Worm (Caenorhabditis elegans): ENCODE results near the gene nhr-61.
A peak's percentile ranks its signal among the peaks of the same experiment; 100 is the strongest.

nhr-61 gene

DNA sequence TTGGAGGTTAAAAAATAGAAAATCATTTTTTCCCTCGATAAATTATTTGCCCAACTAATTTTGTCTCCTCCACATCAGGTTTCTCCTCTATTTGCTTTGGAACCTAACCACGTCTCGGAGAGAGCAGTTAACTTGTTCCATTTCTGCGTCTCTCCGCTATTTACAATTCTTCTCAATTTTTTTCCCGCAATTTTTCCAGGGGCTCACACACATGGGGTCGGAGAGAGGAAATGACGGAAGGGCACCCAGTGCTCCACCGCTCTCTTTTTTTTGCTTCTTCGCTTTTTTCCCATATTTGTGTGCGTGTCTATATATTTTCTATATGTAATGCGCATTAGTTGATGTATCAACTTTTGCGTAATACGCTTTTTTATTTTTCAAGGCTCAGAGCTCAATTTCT is 7.7 kb downstream of the nhr-61 start:
- no peak for TF ChIP-seq ztf-28 (GFP tag; IDR thresholded peaks at IDR 0.05)
- no peak for TF ChIP-seq cebp-1 (GFP tag; IDR thresholded peaks at IDR 0.05)
- TF ChIP-seq cebp-1 (tag; optimal IDR thresholded peaks at IDR 0.05), result peak; percentile 18
- no peak for TF ChIP-seq snpc-4 (GFP tag; optimal IDR thresholded peaks at IDR 0.05)
- peak in 1 of 4 experiments; percentile 17 for TF ChIP-seq snpc-4 (tag; optimal IDR thresholded peaks at IDR 0.05)

DNA sequence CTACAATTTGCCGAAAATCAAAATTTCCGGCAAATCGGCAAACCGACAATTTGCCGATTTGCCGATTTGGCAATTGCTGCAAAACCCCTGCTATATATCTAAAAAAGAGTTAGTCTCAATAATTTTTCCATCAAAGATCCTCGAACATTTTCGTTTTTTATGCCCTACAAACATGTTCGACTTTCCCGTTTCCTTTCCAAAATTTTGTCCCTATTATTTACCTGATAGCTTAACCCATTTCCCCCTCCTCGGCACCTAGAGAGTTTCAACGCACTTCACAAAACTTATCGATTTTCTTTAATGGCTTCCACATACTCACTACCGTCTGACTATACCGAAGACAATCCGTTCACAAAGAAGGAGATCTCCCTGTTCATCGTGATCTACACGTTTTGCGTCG is 9.7 kb downstream of the nhr-61 start, which contains the start of gene W01D2.6:
TSS of gene W01D2.6 (plus strand) at position 301 of the 400 bp plus-strand sequence.
- TF ChIP-seq nhr-90 (tag; optimal IDR thresholded peaks at IDR 0.05), result no peak
- TF ChIP-seq Y53G8AR.9 (GFP tag; conservative IDR thresholded peaks at IDR 0.05), result no peak
- no peak for TF ChIP-seq F49E8.2 (tag; optimal IDR thresholded peaks at IDR 0.05; ENCODE audit: insufficient read depth)
- TF ChIP-seq F39B2.1 (GFP tag; IDR thresholded peaks at IDR 0.05), result no peak
- no peak for TF ChIP-seq hsf-1 (GFP tag; IDR thresholded peaks at IDR 0.05)
- no peak for TF ChIP-seq athp-1 (tag; optimal IDR thresholded peaks at IDR 0.05)
- no peak for TF ChIP-seq ceh-58 (GFP tag; IDR thresholded peaks at IDR 0.05)
- TF ChIP-seq madf-10 (tag; optimal IDR thresholded peaks at IDR 0.05), result no peak
- TF ChIP-seq sptf-2 (GFP tag; optimal IDR thresholded peaks at IDR 0.05), result no peak
- no peak for TF ChIP-seq somi-1 (GFP tag; optimal IDR thresholded peaks at IDR 0.05)
- no peak for TF ChIP-seq Y53F4B.3 (GFP tag; IDR thresholded peaks at IDR 0.05)
- TF ChIP-seq lin-26 (GFP tag; IDR thresholded peaks at IDR 0.05), result no peak
- TF ChIP-seq ceh-27 (GFP tag; optimal IDR thresholded peaks at IDR 0.05), result no peak
- no peak for TF ChIP-seq T26A5.8 (tag; optimal IDR thresholded peaks at IDR 0.05)
- no peak for TF ChIP-seq ztf-28 (GFP tag; IDR thresholded peaks at IDR 0.05)
- no peak for TF ChIP-seq pha-4 (tag; optimal IDR thresholded peaks at IDR 0.05)

DNA sequence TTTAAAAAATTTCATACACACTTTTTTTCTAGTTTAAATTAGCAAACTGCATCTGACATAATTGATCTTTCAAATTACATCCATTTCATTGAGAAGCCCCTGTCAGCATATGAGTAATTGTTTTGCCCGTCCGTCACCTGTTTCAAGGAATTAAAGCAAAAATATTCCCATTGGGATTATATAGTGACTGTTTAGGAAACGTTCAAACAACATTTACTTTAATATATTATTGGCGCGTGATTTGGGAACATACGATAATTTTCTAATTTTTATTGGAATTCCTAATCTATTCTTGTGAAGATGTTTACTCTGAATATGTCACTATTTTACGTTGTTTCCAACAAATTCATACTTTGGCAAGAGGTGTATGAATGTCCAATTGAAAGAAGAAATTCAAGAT is 12.7 kb downstream of the nhr-61 start, which contains the start of gene srt-11:
TSS of gene srt-11 (plus strand) at position 301 of the 400 bp plus-strand sequence.
- TF ChIP-seq tlf-1 (GFP tag; optimal IDR thresholded peaks at IDR 0.05), result no peak
- no peak for TF ChIP-seq madf-10 (tag; optimal IDR thresholded peaks at IDR 0.05)
- TF ChIP-seq F57C9.4 (tag; optimal IDR thresholded peaks at IDR 0.05), result no peak
- no peak for TF ChIP-seq rpc-1 (optimal IDR thresholded peaks at IDR 0.05)
- TF ChIP-seq rpc-1 (tag; optimal IDR thresholded peaks at IDR 0.05), result no peak
- TF ChIP-seq T07F8.4 (tag; optimal IDR thresholded peaks at IDR 0.05), result no peak

DNA sequence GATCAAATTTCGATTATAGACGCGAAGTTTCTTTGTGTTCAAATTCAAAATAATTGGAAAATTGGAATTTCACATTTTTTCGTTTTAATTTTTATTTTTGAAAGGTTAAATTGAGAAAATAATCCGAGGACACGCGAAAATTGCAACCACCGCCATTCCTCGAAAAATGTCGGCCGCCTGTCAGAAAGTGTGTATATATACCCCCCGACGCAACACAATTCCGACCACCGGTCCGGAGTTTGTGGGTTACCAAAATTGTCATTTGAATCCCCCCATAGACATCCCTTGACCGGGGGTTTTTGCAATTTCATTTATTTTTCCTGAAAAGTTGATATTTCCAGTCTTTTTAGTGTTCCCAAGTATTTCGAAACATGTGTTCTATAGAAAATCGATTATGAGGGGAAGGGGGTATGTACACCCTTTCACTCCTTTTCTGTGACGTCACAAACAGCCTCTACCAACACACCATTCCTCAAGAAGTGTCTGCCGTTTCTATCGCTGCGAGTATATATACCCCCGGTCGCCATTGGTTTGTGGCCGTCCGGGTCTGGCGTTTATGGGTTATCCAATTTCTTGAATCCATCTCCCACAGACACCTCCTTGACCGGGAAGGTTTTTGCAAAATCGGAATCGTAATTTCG is 14.0 kb downstream of the nhr-61 start, which contains the start of gene W01D2.3:
TSS of gene W01D2.3 (minus strand) at position 51 of the 641 bp plus-strand sequence.
- TF ChIP-seq lir-1 (GFP tag; conservative IDR thresholded peaks at IDR 0.05) (no peak), atf-7 (tag; optimal IDR thresholded peaks at IDR 0.05) (peak; percentile 80), K12H6.12 (tag; optimal IDR thresholded peaks at IDR 0.05) (peak; percentile 59), nhr-27 (tag; optimal IDR thresholded peaks at IDR 0.05) (no peak), repo-1 (tag; optimal IDR thresholded peaks at IDR 0.05) (peak; percentile 84), ztf-25 (GFP tag; IDR thresholded peaks at IDR 0.05) (0 out of 2 replicates have a peak, but pooled peaks have one; percentile 4), efl-1 (GFP tag; optimal IDR thresholded peaks at IDR 0.05) (no peak), ets-4 (GFP tag; optimal IDR thresholded peaks at IDR 0.05) (no peak), F23B12.7 (tag; optimal IDR thresholded peaks at IDR 0.05; ENCODE audit: insufficient read depth) (peak; percentile 84), hrde-1 (tag; optimal IDR thresholded peaks at IDR 0.05; ENCODE audit: borderline replicate concordance) (no peak), nfyb-1 (GFP tag; IDR thresholded peaks at IDR 0.05) (peak; percentile 82), zfh-2 (GFP tag; conservative IDR thresholded peaks at IDR 0.05) (peak; percentile 32; the same call in 1 of the 2 replicates), chd-7 (tag; optimal IDR thresholded peaks at IDR 0.05) (peak; percentile 70), cebp-2 (GFP tag; IDR thresholded peaks at IDR 0.05) (0 out of 2 replicates have a peak, but pooled peaks have one; percentile 71), pbrm-1 (GFP tag; IDR thresholded peaks at IDR 0.05) (peak; percentile 47; the same call in 1 of the 2 replicates), snpc-4 (GFP tag; optimal IDR thresholded peaks at IDR 0.05) (peak; percentile 96), snpc-4 (tag; optimal IDR thresholded peaks at IDR 0.05) (peak; percentile 98 to 100 (median 99)), cebp-1 (GFP tag; IDR thresholded peaks at IDR 0.05) (peak; percentile 83), cebp-1 (tag; optimal IDR thresholded peaks at IDR 0.05) (peak; percentile 94), sdz-38 (tag; optimal IDR thresholded peaks at IDR 0.05) (no peak), F55B11.4 (tag; optimal IDR thresholded peaks at IDR 0.05; ENCODE audit: borderline replicate concordance, insufficient read depth) (no peak), lag-1 (GFP tag; IDR thresholded peaks at IDR 0.05) (no peak), F33H1.4 (GFP tag; IDR thresholded peaks at IDR 0.05) (no peak)
